Fruit fly (Drosophila melanogaster) whole organism, embryonic: ENCODE results near the gene Adgf-B.

Source experiments
- CG10431 ChIP-seq: fragments of 200-800 bp; sonication (Bioruptor generic); optimal IDR thresholded peaks from 3 replicates; lab custom pipeline; 2018; ENCODE audit warnings: missing biosample characterization, mild to moderate bottlenecking, missing genetic modification characterization
- CG10565 ChIP-seq: fragments of 200-800 bp; sonication (Bioruptor generic); optimal IDR thresholded peaks from 3 replicates; lab custom pipeline; 2016; ENCODE audit warnings: missing biosample characterization, mild to moderate bottlenecking, missing genetic modification characterization
- CG11723 ChIP-seq: fragments of 200-800 bp; sonication (Bioruptor generic); optimal IDR thresholded peaks from 2 replicates; lab custom pipeline; 2017; ENCODE audit warnings: missing biosample characterization, mild to moderate bottlenecking, missing genetic modification characterization
- CG17186 ChIP-seq: fragments of 200-800 bp; sonication (Bioruptor generic); optimal IDR thresholded peaks from 3 replicates; lab custom pipeline; 2017; ENCODE audit warnings: missing biosample characterization, missing genetic modification reagents, missing genetic modification characterization
- CG30403 ChIP-seq: fragments of 200-800 bp; sonication (Bioruptor generic); optimal IDR thresholded peaks from 3 replicates; lab custom pipeline; 2016; ENCODE audit warnings: missing biosample characterization, missing genetic modification characterization
- CG31441 ChIP-seq: fragments of 200-800 bp; sonication (Bioruptor generic); IDR thresholded peaks from 2 replicates; pipeline ENCODE4 v1.3.6; 2022; ENCODE audit warnings: missing biosample characterization, missing genetic modification characterization
- CG4424 ChIP-seq: fragments of 200-800 bp; sonication (Bioruptor generic); optimal IDR thresholded peaks from 3 replicates; lab custom pipeline; 2016; ENCODE audit warnings: missing biosample characterization, missing genetic modification characterization
- CG4707 ChIP-seq: fragments of 200-800 bp; sonication (Bioruptor generic); optimal IDR thresholded peaks from 2 replicates; lab custom pipeline; 2018; ENCODE audit warnings: missing biosample characterization, mild to moderate bottlenecking, missing genetic modification characterization, moderate library complexity
- CG6654 ChIP-seq: fragments of 200-800 bp; sonication (Bioruptor generic); optimal IDR thresholded peaks from 2 replicates; lab custom pipeline; 2017; ENCODE audit warnings: missing biosample characterization, mild to moderate bottlenecking, missing genetic modification characterization
- CG9609 ChIP-seq: fragments of 200-800 bp; sonication (Bioruptor generic); optimal IDR thresholded peaks from 3 replicates; lab custom pipeline; 2016; ENCODE audit warnings: missing biosample characterization, missing genetic modification characterization
- E2f1 ChIP-seq: fragments of 200-800 bp; sonication (Bioruptor generic); IDR thresholded peaks from 2 replicates; pipeline ENCODE4 v1.3.6; 2022; ENCODE audit warnings: missing biosample characterization, missing genetic modification characterization
- Eip74EF ChIP-seq, 2 experiments: fragments of 200-800 bp in 1 of 2; fragments of >200 bp in 1 of 2; sonication (Bioruptor generic) in 1 of 2; optimal IDR thresholded peaks; 2 replicates each; lab custom pipeline; 2017 to 2019; ENCODE audit warnings: missing biosample characterization in 2 of 2, missing genetic modification characterization in 2 of 2, mild to moderate bottlenecking in 1 of 2, moderate library complexity in 1 of 2
- HLH3B ChIP-seq: fragments of 200-800 bp; sonication (Bioruptor generic); IDR thresholded peaks from 2 replicates; pipeline ENCODE4 v1.3.6; 2022; ENCODE audit warnings: missing biosample characterization, missing genetic modification characterization
- Hsf ChIP-seq: fragments of 200-800 bp; sonication (Bioruptor generic); optimal IDR thresholded peaks from 3 replicates; lab custom pipeline; 2016; ENCODE audit warnings: missing biosample characterization, missing genetic modification characterization
- NK7.1 ChIP-seq: fragments of 200-800 bp; sonication (Bioruptor generic); optimal IDR thresholded peaks from 3 replicates; lab custom pipeline; 2016; ENCODE audit warnings: missing biosample characterization, missing genetic modification characterization
- NfI ChIP-seq: fragments of 200-800 bp; sonication (Bioruptor generic); optimal IDR thresholded peaks from 3 replicates; lab custom pipeline; 2018; ENCODE audit warnings: missing biosample characterization, mild to moderate bottlenecking, missing genetic modification characterization, moderate library complexity
- Sox102F ChIP-seq: fragments of 200-800 bp; sonication (Bioruptor generic); optimal IDR thresholded peaks from 2 replicates; lab custom pipeline; 2018; ENCODE audit warnings: missing biosample characterization, mild to moderate bottlenecking, missing genetic modification characterization, moderate library complexity
- amos ChIP-seq: fragments of 200-800 bp; sonication (Bioruptor generic); IDR thresholded peaks from 2 replicates; pipeline ENCODE4 v1.3.6; 2022; ENCODE audit warnings: missing biosample characterization, missing genetic modification characterization; ENCODE audit not compliant: partially characterized antibody
- ase ChIP-seq: fragments of 200-800 bp; sonication (Bioruptor generic); IDR thresholded peaks from 3 replicates; pipeline ENCODE4 v1.3.6; 2022; ENCODE audit warnings: missing biosample characterization, missing genetic modification characterization
- bbx ChIP-seq: fragments of 200-800 bp; sonication (Bioruptor generic); IDR thresholded peaks from 2 replicates; pipeline ENCODE4 v1.3.6; 2022; ENCODE audit warnings: missing biosample characterization, missing genetic modification characterization; ENCODE audit not compliant: partially characterized antibody
- bigmax ChIP-seq: fragments of 200-800 bp; sonication (Bioruptor generic); optimal IDR thresholded peaks from 2 replicates; lab custom pipeline; 2018; ENCODE audit warnings: missing biosample characterization, mild to moderate bottlenecking, missing genetic modification characterization
- bowl ChIP-seq: fragments of 200-800 bp; sonication (Bioruptor generic); IDR thresholded peaks from 2 replicates; pipeline ENCODE4 v1.3.6; 2022; ENCODE audit warnings: missing biosample characterization, missing genetic modification characterization
- chif ChIP-seq, 2 experiments: fragments of 200-800 bp; sonication (Bioruptor generic); optimal IDR thresholded peaks; 3 replicates each; lab custom pipeline; 2016; ENCODE audit warnings: missing biosample characterization in 2 of 2, missing genetic modification characterization in 2 of 2
- dimm ChIP-seq: fragments of 200-800 bp; sonication (Bioruptor generic); IDR thresholded peaks from 2 replicates; pipeline ENCODE4 v1.3.6; 2022; ENCODE audit warnings: missing biosample characterization, missing genetic modification characterization
- disco-r ChIP-seq: fragments of 200-800 bp; sonication (Bioruptor generic); optimal IDR thresholded peaks from 2 replicates; lab custom pipeline; 2016; ENCODE audit warnings: missing biosample characterization, missing genetic modification characterization
- dysf ChIP-seq: fragments of 200-800 bp; sonication (Bioruptor generic); IDR thresholded peaks from 3 replicates; pipeline ENCODE4 v1.3.6; 2022; ENCODE audit warnings: missing biosample characterization, missing genetic modification characterization
- gcm2 ChIP-seq: fragments of 200-800 bp; sonication (Bioruptor generic); optimal IDR thresholded peaks from 2 replicates; lab custom pipeline; 2016; ENCODE audit warnings: missing biosample characterization, missing genetic modification characterization
- ham ChIP-seq: fragments of 200-800 bp; sonication (Bioruptor generic); IDR thresholded peaks from 2 replicates; pipeline ENCODE4 v1.3.6; 2022; ENCODE audit warnings: missing biosample characterization, missing genetic modification characterization
- inv ChIP-seq: fragments of 200-800 bp; sonication (Bioruptor generic); IDR thresholded peaks from 2 replicates; pipeline ENCODE4 v1.3.6; 2022; ENCODE audit warnings: missing biosample characterization, missing genetic modification characterization; ENCODE audit not compliant: partially characterized antibody
- ken ChIP-seq: fragments of 200-800 bp; sonication (Bioruptor generic); IDR thresholded peaks from 3 replicates; pipeline ENCODE4 v1.3.6; 2022; ENCODE audit warnings: missing biosample characterization, missing genetic modification characterization
- klu ChIP-seq: fragments of 200-800 bp; sonication (Bioruptor generic); IDR thresholded peaks from 2 replicates; pipeline ENCODE4 v1.3.6; 2022; ENCODE audit warnings: missing biosample characterization, missing genetic modification characterization
- lab ChIP-seq: fragments of 200-800 bp; sonication (Bioruptor generic); optimal IDR thresholded peaks from 3 replicates; lab custom pipeline; 2017; ENCODE audit warnings: missing biosample characterization, missing genetic modification characterization, mild to moderate bottlenecking, moderate library complexity, missing genetic modification reagents
- lilli ChIP-seq: fragments of 200-800 bp; sonication (Bioruptor generic); optimal IDR thresholded peaks from 3 replicates; lab custom pipeline; 2016; ENCODE audit warnings: missing biosample characterization, missing genetic modification characterization
- maf-S ChIP-seq: fragments of 200-800 bp; sonication (Bioruptor generic); optimal IDR thresholded peaks from 2 replicates; lab custom pipeline; 2016; ENCODE audit warnings: missing biosample characterization, missing genetic modification characterization
- otp ChIP-seq: fragments of 200-800 bp; sonication (Bioruptor generic); IDR thresholded peaks from 3 replicates; pipeline ENCODE4, ENCODE4 v1.3.6; 2022; ENCODE audit warnings: missing biosample characterization, missing genetic modification characterization
- pfk ChIP-seq: fragments of 200-800 bp; sonication (Bioruptor generic); optimal IDR thresholded peaks from 2 replicates; lab custom pipeline; 2018; ENCODE audit warnings: missing biosample characterization, mild to moderate bottlenecking, missing genetic modification characterization, moderate library complexity
- pho ChIP-seq: fragments of 200-800 bp; sonication (Bioruptor generic); optimal IDR thresholded peaks from 2 replicates; lab custom pipeline; 2016; ENCODE audit warnings: missing biosample characterization, missing genetic modification characterization
- pita ChIP-seq: fragments of 200-800 bp; sonication (Bioruptor generic); optimal IDR thresholded peaks from 2 replicates; lab custom pipeline; 2017; ENCODE audit warnings: missing biosample characterization, mild to moderate bottlenecking, missing genetic modification characterization
- schlank ChIP-seq: fragments of 200-800 bp; sonication (Bioruptor generic); optimal IDR thresholded peaks from 2 replicates; lab custom pipeline; 2018; ENCODE audit warnings: missing biosample characterization, mild to moderate bottlenecking, missing genetic modification characterization
- scrt ChIP-seq: fragments of 200-800 bp; sonication (Bioruptor generic); optimal IDR thresholded peaks from 2 replicates; lab custom pipeline; 2018; ENCODE audit warnings: missing biosample characterization, mild to moderate bottlenecking, missing genetic modification characterization, moderate library complexity
- seq ChIP-seq: fragments of 200-800 bp; sonication (Bioruptor generic); IDR thresholded peaks from 2 replicates; pipeline ENCODE4 v1.3.6; 2022; ENCODE audit warnings: missing biosample characterization, missing genetic modification characterization
- shn ChIP-seq: fragments of 200-800 bp; sonication (Bioruptor generic); optimal IDR thresholded peaks from 3 replicates; lab custom pipeline; 2016; ENCODE audit warnings: missing biosample characterization, missing genetic modification characterization
- slou ChIP-seq: fragments of 200-800 bp; sonication (Bioruptor generic); optimal IDR thresholded peaks from 3 replicates; lab custom pipeline; 2016; ENCODE audit warnings: missing biosample characterization, missing genetic modification characterization
- sqz ChIP-seq: fragments of 200-800 bp; sonication (Bioruptor generic); optimal IDR thresholded peaks from 3 replicates; lab custom pipeline; 2018; ENCODE audit warnings: missing biosample characterization, mild to moderate bottlenecking, missing genetic modification characterization
- tgo ChIP-seq: fragments of 200-800 bp; sonication (Bioruptor generic); IDR thresholded peaks from 3 replicates; pipeline ENCODE4 v1.3.6; 2022; ENCODE audit warnings: missing biosample characterization, missing genetic modification characterization
- toy ChIP-seq: fragments of 200-800 bp; sonication (Bioruptor generic); IDR thresholded peaks from 2 replicates; pipeline ENCODE4 v1.3.6; 2022; ENCODE audit warnings: missing biosample characterization, missing genetic modification characterization
- unpg ChIP-seq: fragments of 200-800 bp; sonication (Bioruptor generic); optimal IDR thresholded peaks from 3 replicates; lab custom pipeline; 2018; ENCODE audit warnings: missing biosample characterization, mild to moderate bottlenecking, missing genetic modification characterization, moderate library complexity
- wdn ChIP-seq: fragments of 200-800 bp; sonication (Bioruptor generic); IDR thresholded peaks from 2 replicates; pipeline ENCODE4 v1.3.6; 2022; ENCODE audit warnings: missing biosample characterization, missing genetic modification characterization
- zf30C ChIP-seq: fragments of 200-800 bp; sonication (Bioruptor generic); optimal IDR thresholded peaks from 3 replicates; lab custom pipeline; 2018; ENCODE audit warnings: missing biosample characterization, mild to moderate bottlenecking, missing genetic modification characterization

Adgf-B gene

DNA sequence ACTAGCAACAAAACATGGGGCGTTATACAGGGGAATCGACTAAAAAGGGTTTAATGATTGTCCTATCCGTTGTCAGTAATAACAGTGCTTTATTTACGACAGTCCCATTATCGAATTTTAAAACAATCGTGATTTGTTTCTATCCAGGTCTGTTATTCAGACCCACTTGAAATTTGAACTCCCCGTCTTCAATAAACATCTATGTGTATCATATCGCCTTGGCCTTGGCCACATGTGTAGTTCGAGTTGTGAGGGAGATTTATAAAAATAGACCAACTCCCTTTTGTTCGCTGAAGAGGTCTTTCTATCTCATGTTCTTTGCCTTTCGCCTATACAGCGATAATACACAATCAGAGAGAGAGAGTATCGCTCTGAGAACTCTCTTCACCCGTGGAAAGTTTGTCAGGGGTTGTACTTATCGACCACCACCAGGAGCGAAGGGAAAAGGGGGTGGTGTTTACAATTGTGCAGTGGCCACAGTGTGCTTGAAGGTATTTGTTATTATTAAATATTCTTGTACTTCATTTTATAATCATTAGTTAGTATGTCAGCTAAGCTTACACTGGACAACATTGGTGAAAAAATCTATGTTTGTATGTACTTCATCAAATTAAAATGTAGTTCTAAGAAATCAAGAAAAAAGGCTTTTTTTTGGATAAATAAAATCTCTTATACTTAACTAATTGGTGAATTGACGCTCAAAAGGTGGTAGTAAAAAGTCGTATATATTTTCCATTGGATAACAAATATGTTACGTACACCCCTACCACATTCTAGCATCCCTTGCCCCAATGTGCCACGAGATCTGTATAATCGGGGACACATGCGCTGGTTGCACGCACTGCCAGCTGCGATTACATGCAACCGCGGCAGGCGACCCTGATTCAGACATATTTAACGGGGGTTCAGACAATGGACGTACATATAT lies 7.0 kb upstream of the Adgf-B start (continued):
- peak; percentile 68 for TF ChIP-seq lab (GFP tag; lab: Kevin White, UChicago)
- TF ChIP-seq chif (GFP tag; optimal IDR thresholded peaks at IDR 0.05; lab: Kevin White, UChicago), result peak; percentile 57 to 80
- TF ChIP-seq scrt (GFP tag; lab: Kevin White, UChicago), result peak; percentile 14
- TF ChIP-seq gcm2 (GFP tag; lab: Kevin White, UChicago), result no peak
- no peak for TF ChIP-seq dimm (GFP tag; lab: Robert Waterston, UW)
- TF ChIP-seq pfk (GFP tag; lab: Kevin White, UChicago), result no peak
- TF ChIP-seq CG6654 (GFP tag; lab: Kevin White, UChicago), result peak; percentile 75
- no peak for TF ChIP-seq bbx
- TF ChIP-seq HLH3B (GFP tag; lab: Robert Waterston, UW), result peak; percentile 64
- peak; percentile 47; the same call in 1 of the 3 replicates for TF ChIP-seq ase (GFP tag; lab: Robert Waterston, UW)
- TF ChIP-seq E2f1, result peak; percentile 56
- TF ChIP-seq CG10565, result no peak
- peak; percentile 35 for TF ChIP-seq NK7.1 (GFP tag; lab: Kevin White, UChicago)
- TF ChIP-seq Eip74EF (GFP tag; optimal IDR thresholded peaks at IDR 0.05; lab: Kevin White, UChicago), result peak in 1 of 2 experiments; percentile 72
- TF ChIP-seq CG30403 (GFP tag; lab: Kevin White, UChicago), result peak; percentile 83
- no peak for TF ChIP-seq klu (GFP tag; lab: Robert Waterston, UW)
- peak; percentile 80 for TF ChIP-seq CG10431 (GFP tag; lab: Kevin White, UChicago)
- TF ChIP-seq bowl (GFP tag; lab: Robert Waterston, UW), result no peak
- peak; percentile 73 for TF ChIP-seq Hsf (GFP tag; lab: Kevin White, UChicago)
- peak; percentile 82 for TF ChIP-seq unpg (GFP tag; lab: Kevin White, UChicago)
- peak; percentile 5 for TF ChIP-seq NfI
- TF ChIP-seq sqz, result peak; percentile 70
- peak; percentile 95 for TF ChIP-seq CG31441 (GFP tag; lab: Robert Waterston, UW)
- no peak for TF ChIP-seq wdn
- TF ChIP-seq pho (GFP tag; lab: Kevin White, UChicago), result no peak
- TF ChIP-seq disco-r, result peak; percentile 38
- TF ChIP-seq tgo (GFP tag; lab: Robert Waterston, UW), result peak; percentile 54
- no peak for TF ChIP-seq pita
- TF ChIP-seq Sox102F (GFP tag; lab: Kevin White, UChicago), result peak; percentile 77
- peak; percentile 69 for TF ChIP-seq CG11723 (GFP tag; lab: Kevin White, UChicago)
- TF ChIP-seq dysf (GFP tag; lab: Robert Waterston, UW), result peak; percentile 69; the same call in 2 of the 3 replicates
- peak; percentile 20; the same call in 1 of the 3 replicates for TF ChIP-seq ken (GFP tag; lab: Robert Waterston, UW)
- TF ChIP-seq zf30C (GFP tag; lab: Kevin White, UChicago), result no peak
- TF ChIP-seq seq, result peak; percentile 54
- no peak for TF ChIP-seq bigmax
- TF ChIP-seq inv (GFP tag; lab: Robert Waterston, UW), result no peak
- TF ChIP-seq amos (GFP tag; lab: Robert Waterston, UW), result no peak
- no peak for TF ChIP-seq schlank
- peak; percentile 90 for TF ChIP-seq CG4424 (GFP tag; lab: Kevin White, UChicago)
- TF ChIP-seq CG9609 (GFP tag; lab: Kevin White, UChicago), result peak; percentile 32
- TF ChIP-seq slou (GFP tag; lab: Kevin White, UChicago), result peak; percentile 31
- no peak for TF ChIP-seq maf-S (GFP tag; lab: Kevin White, UChicago)
- peak; percentile 36 for TF ChIP-seq CG4707 (GFP tag; lab: Kevin White, UChicago)
- peak; percentile 45 for TF ChIP-seq lilli (GFP tag; lab: Kevin White, UChicago)
- no peak for TF ChIP-seq ham (GFP tag; lab: Robert Waterston, UW)
- TF ChIP-seq shn, result peak; percentile 45
- TF ChIP-seq toy (GFP tag; lab: Robert Waterston, UW), result no peak
- TF ChIP-seq CG17186 (GFP tag; lab: Kevin White, UChicago), result peak; percentile 57
- TF ChIP-seq otp (GFP tag; lab: Robert Waterston, UW), result 0 out of 3 replicates have a peak, but pooled peaks have one; percentile 57
